Fruit fly (Drosophila melanogaster) whole organism, prepupa: ENCODE data around the gene morgue.

ENCODE experiments used
- CG10631 ChIP-seq: fragments of 200-800 bp; sonication (Bioruptor generic); optimal IDR thresholded peaks from 2 replicates; lab custom pipeline; 2016; ENCODE audit warnings: missing biosample characterization, missing genetic modification characterization
- CG10669 ChIP-seq: fragments of 200-800 bp; sonication (Bioruptor generic); optimal IDR thresholded peaks from 3 replicates; lab custom pipeline; 2018; ENCODE audit warnings: missing biosample characterization, mild to moderate bottlenecking, missing genetic modification characterization, moderate library complexity
- CG11762 ChIP-seq: fragments of 200-800 bp; sonication (Bioruptor generic); optimal IDR thresholded peaks from 3 replicates; lab custom pipeline; 2016; ENCODE audit warnings: missing biosample characterization, missing genetic modification characterization; ENCODE audit not compliant: insufficient read depth
- CG15336 ChIP-seq: fragments of 200-800 bp; sonication (Bioruptor generic); IDR thresholded peaks from 2 replicates; pipeline ENCODE4 v1.3.6; 2022; ENCODE audit warnings: missing biosample characterization, missing genetic modification characterization
- CG1621 ChIP-seq: fragments of 200-800 bp; sonication (Bioruptor generic); optimal IDR thresholded peaks from 3 replicates; lab custom pipeline; 2018; ENCODE audit warnings: missing biosample characterization, mild to moderate bottlenecking, missing genetic modification characterization
- CG3032 ChIP-seq: fragments of 200-800 bp; optimal IDR thresholded peaks from 2 replicates; lab custom pipeline; 2019; ENCODE audit warnings: missing biosample characterization, mild to moderate bottlenecking, missing genetic modification characterization, moderate library complexity
- CG31627 ChIP-seq: fragments of 200-800 bp; sonication (Bioruptor generic); optimal IDR thresholded peaks from 3 replicates; lab custom pipeline; 2016; ENCODE audit warnings: missing biosample characterization, missing genetic modification characterization
- CG34406 ChIP-seq: fragments of 200-800 bp; sonication (Bioruptor generic); optimal IDR thresholded peaks from 3 replicates; lab custom pipeline; 2016; ENCODE audit warnings: missing biosample characterization, missing genetic modification characterization
- CG6163 ChIP-seq: fragments of 200-800 bp; sonication (Bioruptor generic); IDR thresholded peaks from 3 replicates; pipeline ENCODE4 v1.3.6; 2022; ENCODE audit warnings: missing biosample characterization, missing genetic modification characterization
- CG7368 ChIP-seq: fragments of 200-800 bp; sonication (Bioruptor generic); optimal IDR thresholded peaks from 3 replicates; lab custom pipeline; 2016; ENCODE audit warnings: missing biosample characterization, missing genetic modification characterization
- CG8119 ChIP-seq: fragments of 200-800 bp; sonication (Bioruptor generic); IDR thresholded peaks from 3 replicates; pipeline ENCODE4 v1.3.6; 2022; ENCODE audit warnings: missing biosample characterization, missing genetic modification characterization
- Eip75B ChIP-seq: fragments of 200-800 bp; sonication (Bioruptor generic); optimal IDR thresholded peaks from 3 replicates; lab custom pipeline; 2016; ENCODE audit warnings: missing biosample characterization, missing genetic modification characterization
- Eip93F ChIP-seq: fragments of 200-800 bp; sonication (Bioruptor generic); optimal IDR thresholded peaks from 2 replicates; lab custom pipeline; 2016; ENCODE audit warnings: missing biosample characterization, mild to moderate bottlenecking, missing genetic modification characterization
- Ets21C ChIP-seq: fragments of 200-800 bp; sonication (Bioruptor generic); optimal IDR thresholded peaks from 3 replicates; lab custom pipeline; 2016; ENCODE audit warnings: missing biosample characterization, missing genetic modification characterization
- Hr38 ChIP-seq: sonication (Bioruptor generic); optimal IDR thresholded peaks from 2 replicates; lab custom pipeline; 2016; ENCODE audit warnings: missing biosample characterization, missing genetic modification characterization
- Hr39 ChIP-seq: fragments of 200-800 bp; sonication (Bioruptor generic); optimal IDR thresholded peaks from 2 replicates; lab custom pipeline; 2016; ENCODE audit warnings: missing biosample characterization, missing genetic modification characterization
- OdsH ChIP-seq: fragments of 200-800 bp; sonication (Bioruptor generic); optimal IDR thresholded peaks from 3 replicates; lab custom pipeline; 2016; ENCODE audit warnings: missing biosample characterization, missing genetic modification characterization
- Smox ChIP-seq: fragments of 200-800 bp; sonication (Bioruptor generic); optimal IDR thresholded peaks from 3 replicates; lab custom pipeline; 2016; ENCODE audit warnings: missing biosample characterization, missing genetic modification characterization
- Sox102F ChIP-seq: fragments of 200-800 bp; sonication (Bioruptor generic); optimal IDR thresholded peaks from 2 replicates; lab custom pipeline; 2016; ENCODE audit warnings: missing biosample characterization, mild to moderate bottlenecking, missing genetic modification characterization
- Sox15 ChIP-seq: fragments of 200-800 bp; sonication (Bioruptor generic); optimal IDR thresholded peaks from 3 replicates; lab custom pipeline; 2016; ENCODE audit warnings: missing biosample characterization, missing genetic modification characterization
- cyc ChIP-seq: fragments of 200-800 bp; sonication (Bioruptor generic); optimal IDR thresholded peaks from 3 replicates; lab custom pipeline; 2016; ENCODE audit warnings: missing biosample characterization, missing genetic modification characterization
- eg ChIP-seq: fragments of 200-800 bp; sonication (Bioruptor generic); IDR thresholded peaks from 3 replicates; pipeline ENCODE4 v1.3.6; 2022; ENCODE audit warnings: missing biosample characterization, missing genetic modification characterization
- esn ChIP-seq: fragments of 200-800 bp; sonication (Bioruptor generic); optimal IDR thresholded peaks from 2 replicates; lab custom pipeline; 2016; ENCODE audit warnings: missing biosample characterization, mild to moderate bottlenecking, missing genetic modification characterization, moderate library complexity
- fd85E ChIP-seq: fragments of 200-800 bp; sonication (Bioruptor generic); optimal IDR thresholded peaks from 3 replicates; lab custom pipeline; 2016; ENCODE audit warnings: missing biosample characterization, missing genetic modification characterization
- fkh ChIP-seq: fragments of 200-800 bp; sonication (Bioruptor generic); optimal IDR thresholded peaks from 3 replicates; lab custom pipeline; 2017; ENCODE audit warnings: missing biosample characterization, mild to moderate bottlenecking, missing genetic modification characterization, moderate library complexity
- lz ChIP-seq: fragments of 200-800 bp; sonication (Bioruptor generic); optimal IDR thresholded peaks from 3 replicates; lab custom pipeline; 2016; ENCODE audit warnings: missing biosample characterization, missing genetic modification characterization
- net ChIP-seq: fragments of 200-800 bp; sonication (Bioruptor generic); optimal IDR thresholded peaks from 3 replicates; lab custom pipeline; 2016; ENCODE audit warnings: missing biosample characterization, missing genetic modification characterization
- pdm3 ChIP-seq: fragments of 200-800 bp; sonication (Bioruptor generic); optimal IDR thresholded peaks from 3 replicates; lab custom pipeline; 2016; ENCODE audit warnings: missing biosample characterization, missing genetic modification characterization
- salr ChIP-seq, 2 experiments: fragments of 200-800 bp; sonication (Bioruptor generic); optimal IDR thresholded peaks; 3 replicates each; lab custom pipeline; 2016 to 2018; ENCODE audit warnings: missing biosample characterization in 2 of 2, missing genetic modification characterization in 2 of 2, mild to moderate bottlenecking in 1 of 2
- spab ChIP-seq: fragments of 200-800 bp; sonication (Bioruptor generic); optimal IDR thresholded peaks from 2 replicates; lab custom pipeline; 2017; ENCODE audit warnings: missing biosample characterization, mild to moderate bottlenecking, missing genetic modification characterization, missing genetic modification reagents
- svp ChIP-seq: fragments of 200-800 bp; sonication (Bioruptor generic); peaks from one replicate; lab custom pipeline; 2016; ENCODE audit warnings: missing biosample characterization, missing genetic modification characterization
- topi ChIP-seq: fragments of 200-800 bp; sonication (Bioruptor generic); optimal IDR thresholded peaks from 3 replicates; lab custom pipeline; 2016; ENCODE audit warnings: missing biosample characterization, missing genetic modification characterization
- vri ChIP-seq: fragments of 200-800 bp; sonication (Bioruptor generic); optimal IDR thresholded peaks from 3 replicates; lab custom pipeline; 2016; ENCODE audit warnings: missing biosample characterization, mild to moderate bottlenecking, missing genetic modification characterization

Gene morgue

DNA sequence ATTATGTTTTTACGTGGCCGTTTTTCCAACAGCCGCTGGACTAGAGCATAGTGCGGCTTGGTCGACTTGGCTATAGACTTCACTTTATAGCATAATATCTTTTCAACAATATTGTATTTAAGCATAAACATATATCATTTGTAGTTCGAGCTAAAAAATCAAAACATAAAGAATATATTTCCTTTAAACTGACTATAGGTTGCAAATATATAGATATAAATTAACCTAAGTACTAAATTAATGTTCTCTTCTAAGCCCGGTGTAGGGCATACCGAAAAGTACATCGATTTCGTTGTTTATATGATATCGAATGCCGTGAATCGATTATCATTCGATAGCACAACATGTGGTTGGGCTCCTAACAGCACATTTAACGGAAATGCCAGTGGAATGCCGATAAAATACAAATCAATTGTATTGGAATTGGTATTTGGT lies 4.1 kb upstream of the morgue start, which contains the start of gene MFS18 (continued):
- peak; percentile 76 for TF ChIP-seq fkh (GFP tag; lab: Kevin White, UChicago)
- peak; percentile 98 for TF ChIP-seq CG34406 (GFP tag; lab: Kevin White, UChicago)
- TF ChIP-seq vri (GFP tag; lab: Kevin White, UChicago): no peak
- TF ChIP-seq CG10669 (GFP tag; lab: Kevin White, UChicago): peak; percentile 99
- TF ChIP-seq CG7368 (GFP tag; lab: Kevin White, UChicago): peak; percentile 99
- peak; percentile 96 for TF ChIP-seq pdm3 (GFP tag; lab: Kevin White, UChicago)
- TF ChIP-seq CG15336: peak; percentile 99
- TF ChIP-seq lz: peak; percentile 94
- TF ChIP-seq topi (GFP tag; lab: Kevin White, UChicago): peak; percentile 95
- peak; percentile 98 for TF ChIP-seq spab (GFP tag; lab: Kevin White, UChicago)
- TF ChIP-seq OdsH: peak; percentile 97

DNA sequence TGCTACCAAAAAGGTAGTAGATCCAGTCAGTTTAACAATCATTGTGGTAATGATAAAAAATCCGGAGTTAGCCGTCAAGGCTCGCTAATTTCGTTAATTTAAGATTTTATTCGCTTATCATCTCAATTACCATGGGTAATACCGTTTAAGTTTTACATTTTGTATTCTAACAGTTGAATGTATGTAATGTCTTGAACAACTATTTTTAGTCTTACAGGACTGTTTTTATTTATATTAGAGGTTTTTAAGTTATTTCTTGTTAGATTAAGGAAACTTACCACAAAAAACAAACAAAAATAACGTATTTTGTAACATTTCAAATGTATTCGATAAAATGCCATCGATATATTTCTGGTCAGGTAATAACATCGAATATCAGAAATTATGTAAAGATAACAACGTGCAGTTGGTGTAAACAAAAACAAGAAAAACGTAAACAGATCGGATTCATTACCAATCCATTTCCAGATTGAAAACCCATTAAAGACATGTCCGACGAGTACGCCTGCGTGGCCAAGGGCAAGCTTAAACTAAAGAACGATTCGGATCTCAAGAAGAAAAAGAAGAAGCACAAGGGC lies 2.4 kb downstream of the morgue start, which contains the start of the genes Sfp24F and CG15432:
Gene Sfp24F (minus strand): TSS at position 51 of the 578 bp plus-strand sequence.
Gene CG15432 (plus strand): TSS at position 311 of the 578 bp plus-strand sequence.
- TF ChIP-seq fkh (GFP tag; lab: Kevin White, UChicago): peak; percentile 87
- no peak for TF ChIP-seq Ets21C (GFP tag; lab: Kevin White, UChicago)
- no peak for TF ChIP-seq vri (GFP tag; lab: Kevin White, UChicago)

DNA sequence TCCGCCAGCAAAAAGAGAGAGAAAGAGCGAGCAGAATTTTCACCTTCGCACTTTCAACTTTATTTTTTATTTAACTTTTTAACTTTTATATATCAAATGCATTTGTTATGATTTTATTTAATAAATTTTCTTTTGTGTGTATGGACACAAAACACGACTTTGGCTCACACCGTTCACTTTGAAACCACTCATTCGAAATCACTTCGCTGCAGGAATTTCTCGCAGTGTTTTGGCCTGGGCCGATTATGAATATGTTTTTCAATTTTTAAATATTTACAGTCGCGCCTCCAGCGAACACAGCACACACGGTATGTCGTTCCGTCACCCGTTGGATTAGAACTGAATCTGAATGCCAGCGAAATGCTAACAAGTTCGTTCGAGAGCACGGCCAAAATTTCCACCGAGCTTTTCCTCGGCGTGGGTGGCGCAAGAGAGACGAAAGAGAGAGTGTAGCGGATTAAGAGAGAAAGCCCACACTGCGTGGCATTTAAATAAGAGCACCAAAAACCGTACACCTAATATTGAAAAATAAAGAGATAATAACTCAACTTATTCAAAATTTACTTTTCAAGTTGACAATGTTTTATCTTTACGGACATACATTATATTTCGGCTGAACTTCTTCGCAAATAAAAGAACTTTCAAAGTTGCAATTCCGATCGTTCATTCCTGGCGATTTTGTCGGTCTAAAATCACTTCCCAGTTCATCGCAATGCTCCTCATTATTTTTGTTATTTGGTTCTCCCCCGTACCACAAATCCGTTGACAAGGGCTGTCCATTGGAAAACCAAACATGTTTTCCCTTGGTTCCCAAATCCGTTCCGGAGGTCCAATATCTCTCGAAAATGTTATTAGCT lies 3.4 kb downstream of the morgue start, which contains the start of gene CG15431:
Gene CG15431 (minus strand): TSS at position 402 of the 857 bp plus-strand sequence.
- TF ChIP-seq spab (GFP tag; lab: Kevin White, UChicago): no peak
- TF ChIP-seq CG10669 (GFP tag; lab: Kevin White, UChicago): no peak
- no peak for TF ChIP-seq fkh (GFP tag; lab: Kevin White, UChicago)
- TF ChIP-seq Eip75B (GFP tag; lab: Kevin White, UChicago): no peak
- no peak for TF ChIP-seq net
- TF ChIP-seq CG8119 (GFP tag; lab: Robert Waterston, UW): peak; percentile 47; the same call in 1 of the 3 replicates
- peak; percentile 56 to 82 for TF ChIP-seq salr (GFP tag; optimal IDR thresholded peaks at IDR 0.05; lab: Kevin White, UChicago)
- peak; percentile 56; the same call in 1 of the 3 replicates for TF ChIP-seq CG6163 (GFP tag; lab: Robert Waterston, UW)
- no peak for TF ChIP-seq CG3032 (tag; lab: Kevin White, UChicago)
- no peak for TF ChIP-seq Sox15
- TF ChIP-seq CG11762 (GFP tag; lab: Kevin White, UChicago): no peak
- no peak for TF ChIP-seq lz
- TF ChIP-seq eg: 0 out of 3 replicates have a peak, but pooled peaks have one; percentile 40
- no peak for TF ChIP-seq CG1621 (tag; lab: Kevin White, UChicago)
- TF ChIP-seq cyc: no peak
- TF ChIP-seq CG15336: peak; percentile 40; the same call in 1 of the 2 replicates
- no peak for TF ChIP-seq Hr39 (GFP tag; lab: Kevin White, UChicago)

DNA sequence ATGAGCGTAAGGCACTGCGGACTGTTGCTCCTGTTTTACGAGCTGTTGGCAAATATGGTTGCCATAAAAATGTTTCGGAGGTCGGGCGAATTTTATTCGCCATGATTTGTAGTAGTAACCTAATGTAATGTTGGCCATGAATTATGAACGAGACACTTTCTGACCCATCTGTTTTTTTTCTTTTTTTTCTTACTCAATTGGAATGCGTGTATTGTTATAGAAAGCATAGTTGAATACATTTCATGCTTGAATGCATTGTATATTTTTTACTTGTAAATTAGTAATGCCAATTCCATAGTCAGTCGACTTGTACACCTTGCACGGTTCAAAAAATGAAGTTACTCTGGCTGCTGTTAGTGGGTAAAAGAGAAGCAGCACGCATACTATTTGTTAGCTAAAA lies 7.0 kb downstream of the morgue start, which contains the start of gene CG43056:
Gene CG43056 (plus strand): TSS at position 301 of the 400 bp plus-strand sequence.
- TF ChIP-seq fd85E (GFP tag; lab: Kevin White, UChicago): no peak
- TF ChIP-seq CG31627 (GFP tag; lab: Kevin White, UChicago): no peak
- no peak for TF ChIP-seq esn (GFP tag; lab: Kevin White, UChicago)
- no peak for TF ChIP-seq CG8119 (GFP tag; lab: Robert Waterston, UW)
- TF ChIP-seq topi (GFP tag; lab: Kevin White, UChicago): no peak
- no peak for TF ChIP-seq fkh (GFP tag; lab: Kevin White, UChicago)
- TF ChIP-seq CG3032 (tag; lab: Kevin White, UChicago): no peak
- TF ChIP-seq Eip93F (GFP tag; lab: Kevin White, UChicago): no peak

DNA sequence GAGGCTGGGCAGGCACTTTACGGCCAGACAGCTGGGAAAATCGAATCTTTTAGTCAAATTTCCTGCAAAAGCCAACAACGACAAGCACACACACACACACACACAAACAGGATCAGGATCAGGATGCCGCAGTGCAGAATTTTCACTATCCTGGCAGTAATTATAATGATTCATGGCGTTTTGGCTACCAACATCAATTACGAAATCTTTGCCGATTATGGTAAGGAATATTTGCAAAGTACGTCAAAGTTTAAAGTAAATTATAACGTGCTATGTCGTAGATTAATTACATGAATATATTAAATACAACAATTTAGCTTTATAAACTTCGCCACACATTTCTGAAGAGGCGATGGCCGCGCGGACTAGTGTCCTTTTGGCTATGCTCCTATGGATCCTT lies 10.9 kb downstream of the morgue start, which contains the start of the genes CG34177 and CG34178:
Gene CG34177 (plus strand): TSS at position 301 of the 400 bp plus-strand sequence.
Gene CG34178 (plus strand): TSS at position 301 of the 400 bp plus-strand sequence.
- TF ChIP-seq Ets21C (GFP tag; lab: Kevin White, UChicago) (no peak), CG31627 (GFP tag; lab: Kevin White, UChicago) (no peak), Sox102F (GFP tag; lab: Kevin White, UChicago) (no peak), svp (GFP tag; lab: Kevin White, UChicago) (peak; percentile 21), Hr38 (GFP tag; lab: Kevin White, UChicago) (no peak), Smox (no peak), CG10631 (GFP tag; lab: Kevin White, UChicago) (no peak), Eip75B (GFP tag; lab: Kevin White, UChicago) (no peak)
- TF ChIP-seq, all 60 proteins: peak for 1
